Worm (Caenorhabditis elegans) whole organism, late embryonic: ENCODE measurements around the gene srn-1.

Source experiments
- C08G9.2 ChIP-seq: sonication (generic microtip); optimal IDR thresholded peaks from 2 replicates; lab custom pipeline; 2016; ENCODE audit warnings: mild to moderate bottlenecking, missing genetic modification characterization, moderate library complexity, missing compliant biosample characterization
- C38D4.7 ChIP-seq: fragments of 200-800 bp; sonication (Bioruptor generic); optimal IDR thresholded peaks from 2 replicates; lab custom pipeline; 2018; ENCODE audit warnings: mild to moderate bottlenecking, missing genetic modification characterization, moderate library complexity, missing compliant biosample characterization
- F13H6.1 ChIP-seq: sonication (generic microtip); optimal IDR thresholded peaks from 2 replicates; lab custom pipeline; 2016; ENCODE audit warnings: missing genetic modification characterization, missing compliant biosample characterization
- K09A11.1 ChIP-seq: sonication (generic microtip); optimal IDR thresholded peaks from 2 replicates; lab custom pipeline; 2017; ENCODE audit warnings: antibody characterized with exemption, mild to moderate bottlenecking, missing genetic modification characterization, missing compliant biosample characterization; ENCODE audit not compliant: insufficient read depth
- T23F11.4 ChIP-seq: fragments of 200-800 bp; sonication (Bioruptor generic); optimal IDR thresholded peaks from 2 replicates; lab custom pipeline; 2018; ENCODE audit warnings: mild to moderate bottlenecking, missing genetic modification characterization, missing compliant biosample characterization
- Y22D7AL.16 ChIP-seq: sonication (generic microtip); optimal IDR thresholded peaks from 2 replicates; lab custom pipeline; 2016; ENCODE audit warnings: missing genetic modification characterization, missing compliant biosample characterization
- ahr-1 ChIP-seq: sonication (generic microtip); optimal IDR thresholded peaks from 2 replicates; lab custom pipeline; 2016; ENCODE audit warnings: missing genetic modification characterization, missing compliant biosample characterization
- ceh-18 ChIP-seq: sonication (generic microtip); optimal IDR thresholded peaks from 2 replicates; lab custom pipeline; 2016; ENCODE audit warnings: missing genetic modification characterization, missing compliant biosample characterization
- ceh-2 ChIP-seq: sonication (generic microtip); optimal IDR thresholded peaks from 2 replicates; lab custom pipeline; 2016; ENCODE audit warnings: missing genotype, missing genetic modification characterization, missing compliant biosample characterization
- ceh-24 ChIP-seq: sonication (generic microtip); optimal IDR thresholded peaks from 2 replicates; lab custom pipeline; 2016; ENCODE audit warnings: mild to moderate bottlenecking, missing genetic modification characterization, missing compliant biosample characterization
- ceh-31 ChIP-seq: sonication (generic microtip); optimal IDR thresholded peaks from 2 replicates; lab custom pipeline; 2016; ENCODE audit warnings: missing genetic modification characterization, missing compliant biosample characterization
- ceh-34 ChIP-seq: sonication (generic microtip); optimal IDR thresholded peaks from 2 replicates; lab custom pipeline; 2016; ENCODE audit warnings: mild to moderate bottlenecking, missing genetic modification characterization, missing compliant biosample characterization
- ceh-45 ChIP-seq: fragments of 200-800 bp; sonication (Bioruptor generic); IDR thresholded peaks from 2 replicates; pipeline ENCODE4 v1.3.6; 2022; ENCODE audit warnings: missing genetic modification reagents, missing genetic modification characterization, missing compliant biosample characterization
- ceh-48 ChIP-seq: sonication (generic microtip); optimal IDR thresholded peaks from 2 replicates; lab custom pipeline; 2016; ENCODE audit warnings: missing genetic modification characterization, inconsistent platforms, missing compliant biosample characterization
- ceh-6 ChIP-seq: fragments of 200-800 bp; sonication (Bioruptor generic); optimal IDR thresholded peaks from 2 replicates; lab custom pipeline; 2018; ENCODE audit warnings: mild to moderate bottlenecking, missing genetic modification characterization, missing compliant biosample characterization
- ceh-9 ChIP-seq: sonication (generic microtip); optimal IDR thresholded peaks from 2 replicates; lab custom pipeline; 2016; ENCODE audit warnings: mild to moderate bottlenecking, missing genetic modification characterization, inconsistent platforms, missing compliant biosample characterization
- che-1 ChIP-seq: sonication (generic microtip); optimal IDR thresholded peaks from 2 replicates; lab custom pipeline; 2016; ENCODE audit warnings: mild to moderate bottlenecking, missing genetic modification characterization, missing compliant biosample characterization
- dmd-4 ChIP-seq: sonication (generic microtip); optimal IDR thresholded peaks from 2 replicates; lab custom pipeline; 2016; ENCODE audit warnings: borderline replicate concordance, missing genetic modification characterization, missing compliant biosample characterization
- dve-1 ChIP-seq: sonication (generic microtip); optimal IDR thresholded peaks from 2 replicates; lab custom pipeline; 2017; ENCODE audit warnings: antibody characterized with exemption, mild to moderate bottlenecking, missing genetic modification characterization, missing compliant biosample characterization
- elt-2 ChIP-seq: sonication (generic microtip); optimal IDR thresholded peaks from 2 replicates; lab custom pipeline; 2016; ENCODE audit warnings: missing genetic modification reagents, missing genetic modification characterization, missing compliant biosample characterization
- elt-4 ChIP-seq: sonication (generic microtip); optimal IDR thresholded peaks from 2 replicates; lab custom pipeline; 2016; ENCODE audit warnings: missing genetic modification characterization, missing compliant biosample characterization
- ets-4 ChIP-seq: sonication (generic microtip); optimal IDR thresholded peaks from 2 replicates; lab custom pipeline; 2016; ENCODE audit warnings: missing genetic modification characterization, missing compliant biosample characterization
- eyg-1 ChIP-seq: sonication (generic microtip); optimal IDR thresholded peaks from 2 replicates; lab custom pipeline; 2016; ENCODE audit warnings: missing genotype, missing genetic modification characterization, missing compliant biosample characterization
- fax-1 ChIP-seq: sonication (generic microtip); optimal IDR thresholded peaks from 2 replicates; lab custom pipeline; 2016; ENCODE audit warnings: missing genotype, missing genetic modification characterization, missing compliant biosample characterization
- fkh-10 ChIP-seq: fragments of 150-350 bp; optimal IDR thresholded peaks from 2 replicates; lab custom pipeline; 2014; ENCODE audit warnings: missing biosample characterization, missing genetic modification reagents, missing genetic modification characterization
- fkh-6 ChIP-seq: sonication (generic microtip); optimal IDR thresholded peaks from 2 replicates; lab custom pipeline; 2016; ENCODE audit warnings: missing genetic modification characterization, missing compliant biosample characterization
- gmeb-2 ChIP-seq: sonication (generic microtip); optimal IDR thresholded peaks from 2 replicates; lab custom pipeline; 2016; ENCODE audit warnings: missing genetic modification characterization, inconsistent platforms, missing compliant biosample characterization
- hlh-13 ChIP-seq: fragments of 200-800 bp; sonication (Bioruptor generic); optimal IDR thresholded peaks from 2 replicates; lab custom pipeline; 2018; ENCODE audit warnings: mild to moderate bottlenecking, missing genetic modification characterization, missing compliant biosample characterization
- hlh-30 ChIP-seq: sonication (generic microtip); optimal IDR thresholded peaks from 2 replicates; lab custom pipeline; 2017; ENCODE audit warnings: antibody characterized with exemption, missing genetic modification characterization, missing compliant biosample characterization; ENCODE audit not compliant: insufficient read depth
- hlh-8 ChIP-seq: sonication (generic microtip); optimal IDR thresholded peaks from 2 replicates; lab custom pipeline; 2016; ENCODE audit warnings: missing genotype, missing genetic modification characterization, missing compliant biosample characterization
- madf-2 ChIP-seq: sonication (generic microtip); optimal IDR thresholded peaks from 2 replicates; lab custom pipeline; 2017; ENCODE audit warnings: missing genetic modification characterization, missing compliant biosample characterization
- nhr-11 ChIP-seq: fragments of 150-350 bp; optimal IDR thresholded peaks from 2 replicates; lab custom pipeline; 2014; ENCODE audit warnings: missing biosample characterization, missing genetic modification characterization
- npax-4 ChIP-seq: sonication (generic microtip); optimal IDR thresholded peaks from 2 replicates; lab custom pipeline; 2016; ENCODE audit warnings: missing genetic modification characterization, missing compliant biosample characterization
- pat-9 ChIP-seq: fragments of 200-800 bp; sonication (Bioruptor generic); optimal IDR thresholded peaks from 2 replicates; lab custom pipeline; 2018; ENCODE audit warnings: mild to moderate bottlenecking, missing genetic modification characterization, moderate library complexity, missing compliant biosample characterization
- pax-1 ChIP-seq: fragments of 150-350 bp; optimal IDR thresholded peaks from 2 replicates; lab custom pipeline; 2014; ENCODE audit warnings: missing biosample characterization, missing genetic modification characterization
- pqm-1 ChIP-seq: sonication (generic microtip); optimal IDR thresholded peaks from 2 replicates; lab custom pipeline; 2016; ENCODE audit warnings: missing genetic modification characterization, missing compliant biosample characterization
- pros-1 ChIP-seq: fragments of 150-350 bp; optimal IDR thresholded peaks from 2 replicates; lab custom pipeline; 2014; ENCODE audit warnings: missing biosample characterization, missing genetic modification reagents, missing genetic modification characterization
- ref-2 ChIP-seq: sonication (generic microtip); optimal IDR thresholded peaks from 2 replicates; lab custom pipeline; 2016; ENCODE audit warnings: missing genetic modification characterization, missing compliant biosample characterization
- sdc-2 ChIP-seq: sonication (generic microtip); optimal IDR thresholded peaks from 2 replicates; lab custom pipeline; 2016; ENCODE audit warnings: missing genotype, missing genetic modification characterization, missing compliant biosample characterization
- syd-9 ChIP-seq: sonication (generic microtip); optimal IDR thresholded peaks from 2 replicates; lab custom pipeline; 2016; ENCODE audit warnings: mild to moderate bottlenecking, missing genetic modification characterization, moderate library complexity, missing compliant biosample characterization
- tbx-7 ChIP-seq: sonication (generic microtip); optimal IDR thresholded peaks from 2 replicates; lab custom pipeline; 2016; ENCODE audit warnings: missing genotype, missing genetic modification characterization, missing compliant biosample characterization
- ttx-3 ChIP-seq: sonication (generic microtip); optimal IDR thresholded peaks from 2 replicates; lab custom pipeline; 2016; ENCODE audit warnings: missing genetic modification reagents, missing genetic modification characterization, missing compliant biosample characterization
- unc-42 ChIP-seq: sonication (generic microtip); optimal IDR thresholded peaks from 2 replicates; lab custom pipeline; 2016; ENCODE audit warnings: missing genotype, missing genetic modification characterization, missing compliant biosample characterization
- zip-5 ChIP-seq: sonication (generic microtip); optimal IDR thresholded peaks from 2 replicates; lab custom pipeline; 2016; ENCODE audit warnings: missing genetic modification characterization, missing compliant biosample characterization

The srn-1 gene

DNA sequence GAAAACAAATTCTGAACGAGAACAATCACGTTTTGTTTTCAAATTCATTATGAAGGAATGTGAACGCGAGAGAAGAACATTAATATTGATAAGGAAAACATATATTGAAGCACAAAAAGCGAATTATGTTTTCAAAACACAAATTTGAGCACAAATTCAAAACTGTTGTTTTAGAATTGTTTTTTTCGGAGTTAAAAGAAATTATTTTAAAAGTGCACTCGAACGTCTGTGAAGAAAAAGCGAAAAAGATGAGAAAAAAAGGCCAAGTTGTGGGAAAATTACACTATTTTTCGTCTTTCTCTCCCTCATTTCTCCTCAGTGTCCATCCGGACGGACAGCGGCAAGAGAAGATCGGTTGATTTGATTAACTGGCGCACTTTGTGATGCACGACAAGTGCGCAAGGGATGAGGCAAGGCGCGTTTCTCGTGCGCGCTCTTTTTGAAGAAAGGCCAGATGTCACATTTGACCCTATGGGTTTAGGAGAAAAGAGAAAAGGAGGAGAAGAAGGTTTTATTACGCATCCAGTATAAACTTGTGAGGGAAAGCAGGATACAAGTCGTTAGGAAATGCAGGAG, 18.9 kb downstream of the srn-1 start, which contains the start of gene mrck-1 (continued):
- TF ChIP-seq elt-4 (no peak), K09A11.1 (tag; lab: Kevin White, UChicago) (peak; percentile 87), nhr-11 (tag; lab: Kevin White, UChicago) (no peak), dve-1 (tag; lab: Kevin White, UChicago) (peak; percentile 80), tbx-7 (tag; lab: Kevin White, UChicago) (peak; percentile 11), Y22D7AL.16 (peak; percentile 51), hlh-8 (tag; lab: Kevin White, UChicago) (peak; percentile 96), ceh-9 (tag; lab: Kevin White, UChicago) (no peak), T23F11.4 (peak; percentile 78), F13H6.1 (peak; percentile 84), ceh-48 (tag; lab: Kevin White, UChicago) (peak; percentile 76), fkh-6 (tag; lab: Kevin White, UChicago) (peak; percentile 66), ceh-45 (GFP tag; lab: Robert Waterston, UW) (peak; percentile 48; the same call in 1 of the 2 replicates), pros-1 (peak; percentile 94), ceh-34 (tag; lab: Kevin White, UChicago) (peak; percentile 89), unc-42 (tag; lab: Kevin White, UChicago) (peak; percentile 100), C38D4.7 (GFP tag; lab: Kevin White, UChicago) (peak; percentile 53), ahr-1 (tag; lab: Kevin White, UChicago) (peak; percentile 54), npax-4 (tag; lab: Kevin White, UChicago) (peak; percentile 40), pax-1 (tag; lab: Kevin White, UChicago) (no peak), ref-2 (peak; percentile 78), elt-2 (peak; percentile 76), syd-9 (peak; percentile 70), fax-1 (tag; lab: Kevin White, UChicago) (peak; percentile 67), dmd-4 (peak; percentile 16), hlh-13 (GFP tag; lab: Kevin White, UChicago) (peak; percentile 18), C08G9.2 (peak; percentile 58), eyg-1 (tag; lab: Kevin White, UChicago) (peak; percentile 54), ceh-24 (peak; percentile 19), ets-4 (tag; lab: Kevin White, UChicago) (peak; percentile 54), ceh-18 (tag; lab: Kevin White, UChicago) (peak; percentile 93), ceh-31 (peak; percentile 92), pat-9 (peak; percentile 92), che-1 (tag; lab: Kevin White, UChicago) (peak; percentile 63), zip-5 (tag; lab: Kevin White, UChicago) (no peak), gmeb-2 (peak; percentile 67), ttx-3 (peak; percentile 64)

- TF ChIP-seq pqm-1 (no peak), eyg-1 (tag; lab: Kevin White, UChicago) (no peak), fkh-10 (no peak), hlh-30 (tag; lab: Kevin White, UChicago) (no peak), ceh-18 (tag; lab: Kevin White, UChicago) (no peak), madf-2 (no peak), dve-1 (tag; lab: Kevin White, UChicago) (no peak), sdc-2 (no peak), F13H6.1 (no peak), che-1 (tag; lab: Kevin White, UChicago) (no peak), syd-9 (no peak), ceh-34 (tag; lab: Kevin White, UChicago) (no peak), ceh-2 (tag; lab: Kevin White, UChicago) (no peak), ceh-6 (no peak)
- TF ChIP-seq, all 69 proteins: peak for 0
These were observed 27.1 kb downstream of the srn-1 start, which contains the start of gene K08B12.1 for ce11 chrV:6259139-6259538. Gene K08B12.1, plus strand, starts transcription at chrV:6259367.
